Worm (Caenorhabditis elegans) whole organism, L1 larva: ENCODE data around the gene Y14H12B.2.
A peak's percentile ranks its signal among the peaks of the same experiment; 100 is the strongest.

Experiments
- C16A3.4 ChIP-seq: fragments of 150-350 bp; optimal IDR thresholded peaks from 2 replicates; lab custom pipeline; 2014; ENCODE audit warnings: missing biosample characterization, missing genetic modification characterization
- aly-2 ChIP-seq: fragments of 150-350 bp; optimal IDR thresholded peaks from 2 replicates; lab custom pipeline; 2014; ENCODE audit warnings: missing biosample characterization, missing genetic modification characterization
- blmp-1 ChIP-seq: fragments of 150-350 bp; optimal IDR thresholded peaks from 2 replicates; lab custom pipeline; 2014; ENCODE audit warnings: missing biosample characterization, missing genetic modification characterization
- ceh-8 ChIP-seq: fragments of 200-800 bp; sonication (Bioruptor generic); optimal IDR thresholded peaks from 2 replicates; lab custom pipeline; 2018; ENCODE audit warnings: mild to moderate bottlenecking, missing genetic modification characterization, moderate library complexity, missing compliant biosample characterization
- ceh-88 ChIP-seq: fragments of 200-800 bp; sonication (Bioruptor generic); IDR thresholded peaks from 2 replicates; pipeline ENCODE4 v1.3.6; 2022; ENCODE audit warnings: missing genetic modification characterization, missing compliant biosample characterization
- ces-1 ChIP-seq: fragments of 150-350 bp; optimal IDR thresholded peaks from 2 replicates; lab custom pipeline; 2014; ENCODE audit warnings: missing biosample characterization, missing genetic modification reagents, missing genetic modification characterization
- dsc-1 ChIP-seq: sonication (generic microtip); optimal IDR thresholded peaks from 2 replicates; lab custom pipeline; 2016; ENCODE audit warnings: mild to moderate bottlenecking, missing genetic modification characterization, missing compliant biosample characterization
- efl-3 ChIP-seq: fragments of 200-800 bp; sonication (Bioruptor generic); optimal IDR thresholded peaks from 2 replicates; lab custom pipeline; 2018; ENCODE audit warnings: mild to moderate bottlenecking, missing genetic modification characterization, missing compliant biosample characterization
- egl-13 ChIP-seq: sonication (generic microtip); optimal IDR thresholded peaks from 2 replicates; lab custom pipeline; 2016; ENCODE audit warnings: missing genotype, missing genetic modification reagents, missing genetic modification characterization, missing compliant biosample characterization
- elt-2 ChIP-seq: sonication (generic microtip); optimal IDR thresholded peaks from 2 replicates; lab custom pipeline; 2016; ENCODE audit warnings: missing genetic modification characterization, mild to moderate bottlenecking, inconsistent platforms, missing compliant biosample characterization, missing genetic modification reagents
- fkh-10 ChIP-seq: sonication (generic microtip); optimal IDR thresholded peaks from 2 replicates; lab custom pipeline; 2017; ENCODE audit warnings: missing biosample characterization, missing genetic modification reagents, missing genetic modification characterization
- fkh-4 ChIP-seq: sonication (generic microtip); optimal IDR thresholded peaks from 2 replicates; lab custom pipeline; 2016; ENCODE audit warnings: missing compliant biosample characterization, missing genetic modification characterization, borderline replicate concordance
- fkh-8 ChIP-seq: sonication (generic microtip); optimal IDR thresholded peaks from 2 replicates; lab custom pipeline; 2016; ENCODE audit warnings: mild to moderate bottlenecking, missing genetic modification characterization, missing compliant biosample characterization
- hlh-4 ChIP-seq: sonication (generic microtip); optimal IDR thresholded peaks from 2 replicates; lab custom pipeline; 2016; ENCODE audit warnings: mild to moderate bottlenecking, missing genetic modification characterization, missing compliant biosample characterization
- hpl-2 ChIP-seq: fragments of 150-350 bp; optimal IDR thresholded peaks from 2 replicates; lab custom pipeline; 2014; ENCODE audit warnings: missing biosample characterization, missing genetic modification reagents, missing genetic modification characterization
- irx-1 ChIP-seq: sonication (generic microtip); optimal IDR thresholded peaks from 2 replicates; lab custom pipeline; 2016; ENCODE audit warnings: missing genetic modification characterization, missing compliant biosample characterization
- isw-1 ChIP-seq: fragments of 200-800 bp; sonication (Bioruptor generic); IDR thresholded peaks from 2 replicates; pipeline ENCODE4 v1.3.6; 2022; ENCODE audit warnings: missing genetic modification characterization, missing compliant biosample characterization
- jun-1 ChIP-seq: fragments of 150-350 bp; optimal IDR thresholded peaks from 2 replicates; lab custom pipeline; 2014; ENCODE audit warnings: missing biosample characterization, missing genetic modification reagents, missing genetic modification characterization
- lin-13 ChIP-seq: fragments of 150-350 bp; optimal IDR thresholded peaks from 2 replicates; lab custom pipeline; 2014; ENCODE audit warnings: missing biosample characterization, missing genetic modification reagents, missing genetic modification characterization
- lin-15B ChIP-seq: fragments of 150-350 bp; sonication (generic microtip); optimal IDR thresholded peaks from 3 replicates; lab custom pipeline; 2014; ENCODE audit warnings: missing biosample characterization, missing genetic modification characterization
- lin-35 ChIP-seq, 2 experiments: fragments of 150-350 bp; optimal IDR thresholded peaks; 2 replicates each; lab custom pipeline; 2014; ENCODE audit warnings: missing biosample characterization in 2 of 2, missing genetic modification characterization in 2 of 2, missing genetic modification reagents in 2 of 2
- lir-3 ChIP-seq: sonication (generic microtip); optimal IDR thresholded peaks from 2 replicates; lab custom pipeline; 2016; ENCODE audit warnings: mild to moderate bottlenecking, missing genetic modification characterization, moderate library complexity, missing compliant biosample characterization; ENCODE audit not compliant: poor library complexity
- lsy-2 ChIP-seq, 2 experiments: fragments of 150-350 bp; optimal IDR thresholded peaks; 2 replicates each; lab custom pipeline; 2014; ENCODE audit warnings: missing biosample characterization in 2 of 2, missing genetic modification characterization in 2 of 2
- mdl-1 ChIP-seq, 2 experiments: fragments of 150-350 bp; optimal IDR thresholded peaks; 2 replicates each; lab custom pipeline; 2014 to 2017; ENCODE audit warnings: missing biosample characterization in 2 of 2, missing genetic modification characterization in 2 of 2, inconsistent platforms in 1 of 2
- mef-2 ChIP-seq: fragments of 150-350 bp; optimal IDR thresholded peaks from 2 replicates; lab custom pipeline; 2014; ENCODE audit warnings: missing biosample characterization, missing genetic modification characterization
- mep-1 ChIP-seq: fragments of 150-350 bp; optimal IDR thresholded peaks from 2 replicates; lab custom pipeline; 2014; ENCODE audit warnings: missing biosample characterization, missing genetic modification characterization
- nhr-11 ChIP-seq: fragments of 150-350 bp; optimal IDR thresholded peaks from 2 replicates; lab custom pipeline; 2014; ENCODE audit warnings: missing biosample characterization, missing genetic modification characterization
- nhr-12 ChIP-seq: sonication (generic microtip); optimal IDR thresholded peaks from 2 replicates; lab custom pipeline; 2017; ENCODE audit warnings: missing biosample characterization, missing genetic modification characterization
- nhr-19 ChIP-seq: fragments of 200-800 bp; sonication (Bioruptor generic); conservative IDR thresholded peaks from 2 replicates; pipeline ENCODE4 v1.3.6; 2022; ENCODE audit warnings: missing genetic modification characterization, missing compliant biosample characterization
- nhr-237 ChIP-seq: fragments of 150-350 bp; optimal IDR thresholded peaks from 2 replicates; lab custom pipeline; 2014; ENCODE audit warnings: missing biosample characterization, missing genetic modification characterization
- nhr-47 ChIP-seq: sonication (generic microtip); optimal IDR thresholded peaks from 2 replicates; lab custom pipeline; 2016; ENCODE audit warnings: mild to moderate bottlenecking, missing genetic modification characterization, moderate library complexity, missing compliant biosample characterization
- nhr-76 ChIP-seq: sonication (generic microtip); optimal IDR thresholded peaks from 2 replicates; lab custom pipeline; 2017; ENCODE audit warnings: missing biosample characterization, missing genetic modification characterization
- nhr-77 ChIP-seq: fragments of 150-350 bp; optimal IDR thresholded peaks from 2 replicates; lab custom pipeline; 2014; ENCODE audit warnings: missing biosample characterization, missing genetic modification characterization
- nhr-84 ChIP-seq: sonication (generic microtip); optimal IDR thresholded peaks from 2 replicates; lab custom pipeline; 2017; ENCODE audit warnings: missing biosample characterization, missing genetic modification characterization
- pax-3 ChIP-seq: fragments of 200-800 bp; sonication (Bioruptor generic); optimal IDR thresholded peaks from 2 replicates; lab custom pipeline; 2018; ENCODE audit warnings: mild to moderate bottlenecking, missing genetic modification characterization, moderate library complexity, missing compliant biosample characterization
- skn-1 ChIP-seq: fragments of 150-350 bp; optimal IDR thresholded peaks from 2 replicates; lab custom pipeline; 2014; ENCODE audit warnings: missing biosample characterization, missing genetic modification characterization
- sptf-1 ChIP-seq: fragments of 150-350 bp; optimal IDR thresholded peaks from 2 replicates; lab custom pipeline; 2014; ENCODE audit warnings: missing biosample characterization, missing genetic modification characterization
- swsn-7 ChIP-seq: sonication (generic microtip); optimal IDR thresholded peaks from 2 replicates; lab custom pipeline; 2016; ENCODE audit warnings: missing genetic modification characterization, missing compliant biosample characterization
- tbx-2 ChIP-seq: sonication (generic microtip); optimal IDR thresholded peaks from 2 replicates; lab custom pipeline; 2016; ENCODE audit warnings: missing genetic modification characterization, missing compliant biosample characterization
- unc-98 ChIP-seq: fragments of 200-800 bp; sonication (Bioruptor generic); IDR thresholded peaks from 2 replicates; pipeline ENCODE4 v1.3.6; 2022; ENCODE audit warnings: missing genetic modification characterization, missing compliant biosample characterization
- vab-15 ChIP-seq: sonication (generic microtip); optimal IDR thresholded peaks from 2 replicates; lab custom pipeline; 2017; ENCODE audit warnings: missing genotype, mild to moderate bottlenecking, missing genetic modification characterization, missing compliant biosample characterization
- xbp-1 ChIP-seq: sonication (generic microtip); optimal IDR thresholded peaks from 2 replicates; lab custom pipeline; 2016; ENCODE audit warnings: missing genetic modification characterization, missing compliant biosample characterization
- ztf-4 ChIP-seq: fragments of 150-350 bp; optimal IDR thresholded peaks from 2 replicates; lab custom pipeline; 2014; ENCODE audit warnings: missing biosample characterization, missing genetic modification characterization

The Y14H12B.2 gene

DNA sequence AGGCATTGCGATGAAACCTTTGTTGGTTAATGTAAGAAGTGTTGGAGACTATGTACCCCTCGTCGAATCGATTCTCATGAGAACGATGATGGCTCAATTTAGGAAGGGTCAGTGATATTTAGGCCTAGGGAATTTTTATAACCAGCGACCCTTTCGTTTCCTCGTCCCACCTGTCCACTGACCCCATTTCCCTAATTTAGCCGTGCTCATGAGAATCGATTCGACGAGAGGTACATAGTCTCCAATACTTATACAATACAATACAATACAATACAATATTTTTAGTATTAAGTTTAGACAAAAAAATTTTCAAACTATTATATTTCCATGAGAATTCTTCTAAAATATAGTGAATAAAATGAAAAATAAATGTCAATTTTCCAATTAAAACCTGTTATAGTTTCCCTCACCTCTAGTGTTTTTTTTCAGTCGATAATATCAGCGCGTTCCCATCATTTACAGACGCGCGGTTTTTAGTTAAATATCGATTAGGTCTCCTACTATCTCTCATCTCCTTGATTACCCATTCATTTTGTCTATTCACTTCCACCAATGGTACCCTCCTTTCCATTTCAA lies 26.8 kb downstream of the Y14H12B.2 start, which contains the start of the genes F53C3.11 and fbxb-103:
Gene F53C3.11, minus strand, starts transcription at position 101 of the 576 bp plus-strand sequence.
Gene fbxb-103, plus strand, starts transcription at position 526 of the 576 bp plus-strand sequence.
- TF ChIP-seq fkh-8 (tag; lab: Kevin White, UChicago) (no peak), fkh-4 (no peak), pax-3 (tag; lab: Kevin White, UChicago) (no peak), hpl-2 (GFP tag; lab: Kevin White, UChicago) (no peak), nhr-12 (tag; lab: Kevin White, UChicago) (no peak), isw-1 (GFP tag; lab: Robert Waterston, UW) (no peak), nhr-84 (tag; lab: Kevin White, UChicago) (no peak), elt-2 (tag; lab: Kevin White, UChicago) (no peak), mep-1 (no peak), egl-13 (tag; lab: Kevin White, UChicago) (no peak), nhr-11 (tag; lab: Kevin White, UChicago) (no peak), efl-3 (GFP tag; lab: Kevin White, UChicago) (no peak), nhr-77 (tag; lab: Kevin White, UChicago) (no peak)
- TF ChIP-seq, all 84 proteins: peak for 0

- no peak for TF ChIP-seq dsc-1 (tag; lab: Kevin White, UChicago)
- no peak for TF ChIP-seq lin-13
- no peak for TF ChIP-seq ces-1 (GFP tag; lab: Kevin White, UChicago)
- no peak for TF ChIP-seq nhr-12 (tag; lab: Kevin White, UChicago)
- TF ChIP-seq, all 84 proteins: peak for 0
Observed at ce11 chrII:3902798-3903197, 30.7 kb downstream of the Y14H12B.2 start, which contains the start of gene F53C3.3. TSS of gene F53C3.3 (plus strand) at chrII:3902856.

DNA sequence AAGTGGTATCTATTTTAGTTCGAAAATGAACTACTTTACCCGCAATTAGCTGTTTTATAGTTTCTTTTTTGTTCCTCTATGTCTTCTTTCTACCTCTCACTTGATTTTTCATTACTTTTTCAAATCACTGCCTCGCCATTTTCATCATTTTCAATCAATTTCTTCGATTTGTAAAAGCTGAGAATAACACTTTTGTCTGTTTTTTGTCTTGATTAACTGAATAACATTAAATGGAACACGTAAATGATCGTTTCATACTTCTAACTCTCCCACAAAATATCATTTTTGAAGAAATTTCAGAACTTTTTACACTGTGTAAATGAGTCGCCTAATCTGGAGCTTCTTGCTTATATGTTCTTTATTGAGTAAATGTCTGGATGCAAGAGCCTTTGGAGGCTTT lies 32.4 kb downstream of the Y14H12B.2 start, which contains the start of gene F53C3.4:
Gene F53C3.4, plus strand, starts transcription at position 301 of the 400 bp plus-strand sequence.
- no peak for TF ChIP-seq ztf-4 (tag; lab: Kevin White, UChicago)
- TF ChIP-seq mef-2 (tag; lab: Kevin White, UChicago), result no peak
- no peak for TF ChIP-seq nhr-77 (tag; lab: Kevin White, UChicago)
- no peak for TF ChIP-seq fkh-10 (GFP tag; lab: Kevin White, UChicago)
- TF ChIP-seq hlh-4 (tag; lab: Kevin White, UChicago), result no peak
- TF ChIP-seq fkh-4, result no peak
- TF ChIP-seq C16A3.4 (tag; lab: Kevin White, UChicago), result no peak
- TF ChIP-seq blmp-1, result no peak
- no peak for TF ChIP-seq lin-15B (tag; lab: Kevin White, UChicago)
- TF ChIP-seq hpl-2 (GFP tag; lab: Kevin White, UChicago), result no peak
- no peak for TF ChIP-seq skn-1 (tag; lab: Kevin White, UChicago)
- no peak for TF ChIP-seq sptf-1 (tag; lab: Kevin White, UChicago)
- TF ChIP-seq lsy-2 (tag; optimal IDR thresholded peaks at IDR 0.05; lab: Kevin White, UChicago), result no peak
- TF ChIP-seq nhr-237 (tag; lab: Kevin White, UChicago), result no peak
- no peak for TF ChIP-seq egl-13 (tag; lab: Kevin White, UChicago)

DNA sequence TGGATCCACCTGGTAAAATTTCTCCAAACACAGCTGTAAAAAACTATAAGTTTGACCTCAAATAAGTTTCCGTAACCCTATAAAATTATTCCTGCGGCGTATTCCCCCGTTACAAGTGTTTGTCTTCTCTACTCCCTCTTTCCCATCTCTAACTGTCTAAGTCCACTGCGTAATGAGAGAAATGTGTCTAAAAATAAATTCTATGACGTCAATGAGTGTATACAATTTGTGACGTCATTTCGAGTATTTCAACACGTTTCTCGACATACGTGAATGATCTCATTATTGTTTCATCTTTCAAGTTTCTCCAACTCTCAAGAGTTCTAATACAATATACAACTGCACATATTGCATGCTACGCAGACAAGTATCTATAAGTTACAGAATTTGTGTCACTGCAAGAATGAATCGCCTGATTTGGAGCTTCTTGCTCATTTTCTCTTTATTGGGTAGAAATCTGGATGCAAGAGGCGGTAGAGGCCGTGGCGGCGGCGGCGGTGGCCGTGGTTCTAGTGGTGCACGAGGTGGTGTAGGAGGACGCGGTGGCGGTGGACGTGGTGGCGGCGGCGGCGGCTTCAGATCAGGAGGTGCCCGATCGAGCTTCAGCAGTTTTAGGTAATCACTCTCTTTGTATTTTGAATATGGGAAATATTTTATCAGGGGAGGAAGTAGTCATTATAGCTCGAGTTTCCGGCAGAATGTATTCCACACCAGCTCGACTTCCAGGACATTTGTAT lies 35.6 kb downstream of the Y14H12B.2 start, which contains the start of gene F53C3.6:
Gene F53C3.6, plus strand, starts transcription at position 385 of the 737 bp plus-strand sequence.
- peak; percentile 65 for TF ChIP-seq tbx-2 (tag; lab: Kevin White, UChicago)
- TF ChIP-seq mdl-1 (tag; optimal IDR thresholded peaks at IDR 0.05; lab: Kevin White, UChicago), result peak in 1 of 2 experiments; percentile 55
- TF ChIP-seq jun-1, result peak; percentile 28
- TF ChIP-seq elt-2 (tag; lab: Kevin White, UChicago), result peak; percentile 4
- peak; percentile 71 for TF ChIP-seq dsc-1 (tag; lab: Kevin White, UChicago)
- TF ChIP-seq fkh-4, result no peak
- TF ChIP-seq swsn-7 (tag; lab: Kevin White, UChicago), result peak; percentile 69
- TF ChIP-seq unc-98 (GFP tag; lab: Robert Waterston, UW), result 0 out of 2 replicates have a peak, but pooled peaks have one; percentile 16
- peak; percentile 71 for TF ChIP-seq ces-1 (GFP tag; lab: Kevin White, UChicago)
- peak; percentile 44 for TF ChIP-seq irx-1 (tag; lab: Kevin White, UChicago)
- peak; percentile 31 to 71 for TF ChIP-seq lin-35 (GFP tag; optimal IDR thresholded peaks at IDR 0.05; lab: Kevin White, UChicago)
- TF ChIP-seq mef-2 (tag; lab: Kevin White, UChicago), result peak; percentile 98
- TF ChIP-seq vab-15 (tag; lab: Kevin White, UChicago), result no peak
- peak; percentile 53 for TF ChIP-seq nhr-19 (GFP tag; lab: Robert Waterston, UW)
- no peak for TF ChIP-seq nhr-76 (tag; lab: Kevin White, UChicago)
- peak; percentile 64 for TF ChIP-seq xbp-1 (tag; lab: Kevin White, UChicago)
- peak; percentile 51 for TF ChIP-seq nhr-77 (tag; lab: Kevin White, UChicago)
- TF ChIP-seq egl-13 (tag; lab: Kevin White, UChicago), result peak; percentile 64
- TF ChIP-seq pax-3 (tag; lab: Kevin White, UChicago), result peak; percentile 11
- TF ChIP-seq aly-2, result no peak
- TF ChIP-seq ceh-8 (GFP tag; lab: Kevin White, UChicago), result peak; percentile 77
- TF ChIP-seq ceh-88, result peak; percentile 26; the same call in 1 of the 2 replicates
- TF ChIP-seq fkh-10 (GFP tag; lab: Kevin White, UChicago), result no peak
- TF ChIP-seq lir-3 (tag; lab: Kevin White, UChicago), result peak; percentile 72
- peak; percentile 81 for TF ChIP-seq nhr-47
